Fruit fly (Drosophila melanogaster) whole organism, pupa: ENCODE data around the gene Smox.

Experiments
- CG13204 ChIP-seq: fragments of 200-800 bp; sonication (Bioruptor generic); optimal IDR thresholded peaks from 2 replicates; lab custom pipeline; 2018; ENCODE audit warnings: missing biosample characterization, mild to moderate bottlenecking, missing genetic modification characterization, moderate library complexity
- CG8159 ChIP-seq: fragments of 200-800 bp; sonication (Bioruptor generic); optimal IDR thresholded peaks from 3 replicates; lab custom pipeline; 2018; ENCODE audit warnings: missing biosample characterization, mild to moderate bottlenecking, missing genetic modification characterization, moderate library complexity
- gl ChIP-seq: fragments of 200-800 bp; sonication (Bioruptor generic); optimal IDR thresholded peaks from 2 replicates; lab custom pipeline; 2018; ENCODE audit warnings: missing biosample characterization, mild to moderate bottlenecking, missing genetic modification characterization

dm6 chrX:8152077-8152476 is 10.0 kb upstream of the Smox start, which contains the start of gene Gbeta5:
- TF ChIP-seq CG13204 (GFP tag; lab: Kevin White, UChicago) (no peak), CG8159 (tag; lab: Kevin White, UChicago) (no peak), gl (no peak)
